Fruit fly (Drosophila melanogaster): Measurements from ENCODE around the gene sfl.

DNA sequence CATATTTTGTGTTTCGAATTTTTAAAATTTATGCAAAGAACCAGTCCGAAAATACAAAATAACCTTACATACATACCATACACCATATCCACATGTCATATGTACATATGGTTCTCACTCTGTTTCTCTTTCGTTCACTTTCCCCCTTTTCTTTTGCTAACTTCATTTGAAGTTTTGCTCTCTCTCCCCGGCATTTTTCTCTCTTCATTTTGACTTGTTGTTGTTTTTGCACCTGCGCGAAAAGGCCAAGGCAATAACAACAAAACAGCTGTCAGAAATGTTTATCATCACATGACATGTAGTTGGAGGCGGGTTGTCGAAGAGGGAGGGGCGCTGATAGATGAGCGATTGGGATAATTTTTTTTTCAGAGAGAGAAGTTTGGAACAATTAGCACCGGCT, 56.9 kb downstream of the sfl start:
- TF ChIP-seq vri (GFP tag; optimal IDR thresholded peaks at IDR 0.05) (no peak), Eip78C (GFP tag) (no peak), Sox102F (GFP tag; optimal IDR thresholded peaks at IDR 0.05) (no peak), cyc (GFP tag; optimal IDR thresholded peaks at IDR 0.05) (no peak), CG8632 (GFP tag; optimal IDR thresholded peaks at IDR 0.05) (no peak), Gug (GFP tag; IDR thresholded peaks at IDR 0.05) (no peak)

Measured in whole organism, prepupa.